Fruit fly (Drosophila melanogaster): ENCODE results near the gene CG7276.
A peak's percentile ranks its signal among the peaks of the same experiment; 100 is the strongest.

CG7276 gene

dm6 chr3L:15514405-15514804 lies 16.4 kb downstream of the CG7276 start (continued):
- no peak for TF ChIP-seq esn (GFP tag; optimal IDR thresholded peaks at IDR 0.05)
- TF ChIP-seq vri (GFP tag; optimal IDR thresholded peaks at IDR 0.05) = peak; percentile 66
- TF ChIP-seq Met (GFP tag; optimal IDR thresholded peaks at IDR 0.05) = no peak
- TF ChIP-seq acj6 (GFP tag; optimal IDR thresholded peaks at IDR 0.05) = no peak
- no peak for TF ChIP-seq CG7368 (GFP tag; optimal IDR thresholded peaks at IDR 0.05)
- TF ChIP-seq CG9139 (GFP tag; optimal IDR thresholded peaks at IDR 0.05) = no peak
- no peak for TF ChIP-seq CG8632 (GFP tag; optimal IDR thresholded peaks at IDR 0.05)
- peak; percentile 38 for TF ChIP-seq Lpt (GFP tag; optimal IDR thresholded peaks at IDR 0.05)
- TF ChIP-seq CG1621 (tag; optimal IDR thresholded peaks at IDR 0.05) = no peak
- TF ChIP-seq fkh (GFP tag; optimal IDR thresholded peaks at IDR 0.05) = peak; percentile 57
- no peak for TF ChIP-seq CG4318 (GFP tag; optimal IDR thresholded peaks at IDR 0.05)
- no peak for TF ChIP-seq CG11294 (GFP tag; IDR thresholded peaks at IDR 0.05)
- TF ChIP-seq CG10631 (GFP tag; optimal IDR thresholded peaks at IDR 0.05) = no peak
- TF ChIP-seq CG6792 (GFP tag; optimal IDR thresholded peaks at IDR 0.05) = no peak
- no peak for TF ChIP-seq achi (GFP tag; optimal IDR thresholded peaks at IDR 0.05)
- peak; percentile 48; the same call in 1 of the 2 replicates for TF ChIP-seq CG15336 (GFP tag; IDR thresholded peaks at IDR 0.05)
- TF ChIP-seq Eip75B (GFP tag; optimal IDR thresholded peaks at IDR 0.05) = no peak
- TF ChIP-seq CG10669 (GFP tag; optimal IDR thresholded peaks at IDR 0.05) = no peak
- no peak for TF ChIP-seq lz (GFP tag; optimal IDR thresholded peaks at IDR 0.05)
- TF ChIP-seq CG32006 (GFP tag; optimal IDR thresholded peaks at IDR 0.05) = no peak
- TF ChIP-seq salr (GFP tag; optimal IDR thresholded peaks at IDR 0.05) = no peak
- TF ChIP-seq pdm3 (GFP tag; optimal IDR thresholded peaks at IDR 0.05) = no peak
- TF ChIP-seq dsx (GFP tag; optimal IDR thresholded peaks at IDR 0.05; ENCODE audit: poor library complexity, severe bottlenecking) = no peak

dm6 chr3L:15514814-15515495 lies 17.0 kb downstream of the CG7276 start:
- TF ChIP-seq CG15336 (GFP tag; IDR thresholded peaks at IDR 0.05) = peak; percentile 22; the same call in 1 of the 2 replicates
- peak; percentile 11 for TF ChIP-seq Eip78C (GFP tag)
- TF ChIP-seq Lpt (GFP tag; optimal IDR thresholded peaks at IDR 0.05) = peak; percentile 17
- no peak for TF ChIP-seq net (GFP tag; optimal IDR thresholded peaks at IDR 0.05)

dm6 chr3L:15516440-15516839 lies 18.4 kb downstream of the CG7276 start:
- TF ChIP-seq net (GFP tag; optimal IDR thresholded peaks at IDR 0.05) = no peak
- no peak for TF ChIP-seq salr (GFP tag; optimal IDR thresholded peaks at IDR 0.05)
- TF ChIP-seq CG11902 (GFP tag; optimal IDR thresholded peaks at IDR 0.05) = no peak
- no peak for TF ChIP-seq Smox (GFP tag; optimal IDR thresholded peaks at IDR 0.05)
- TF ChIP-seq Gug (GFP tag; IDR thresholded peaks at IDR 0.05) = no peak
- no peak for TF ChIP-seq CG8319 (GFP tag; optimal IDR thresholded peaks at IDR 0.05)
- TF ChIP-seq CG7368 (GFP tag; optimal IDR thresholded peaks at IDR 0.05) = no peak
- TF ChIP-seq CG11294 (GFP tag; IDR thresholded peaks at IDR 0.05) = no peak
- TF ChIP-seq CG6792 (GFP tag; optimal IDR thresholded peaks at IDR 0.05) = no peak
- no peak for TF ChIP-seq fd85E (GFP tag; optimal IDR thresholded peaks at IDR 0.05)
- no peak for TF ChIP-seq CG10669 (GFP tag; optimal IDR thresholded peaks at IDR 0.05)
- TF ChIP-seq OdsH (GFP tag; optimal IDR thresholded peaks at IDR 0.05) = no peak
- no peak for TF ChIP-seq Sox102F (GFP tag; optimal IDR thresholded peaks at IDR 0.05)
- no peak for TF ChIP-seq Ets21C (GFP tag; optimal IDR thresholded peaks at IDR 0.05)
- no peak for TF ChIP-seq CG34406 (GFP tag; optimal IDR thresholded peaks at IDR 0.05)

- TF ChIP-seq cyc (GFP tag; optimal IDR thresholded peaks at IDR 0.05) (no peak), Eip75B (GFP tag; optimal IDR thresholded peaks at IDR 0.05) (no peak), CG11902 (GFP tag; optimal IDR thresholded peaks at IDR 0.05) (no peak), CG9139 (GFP tag; optimal IDR thresholded peaks at IDR 0.05) (no peak), Hr39 (GFP tag; optimal IDR thresholded peaks at IDR 0.05) (no peak), Sox15 (GFP tag; optimal IDR thresholded peaks at IDR 0.05) (no peak), esn (GFP tag; optimal IDR thresholded peaks at IDR 0.05) (no peak), net (GFP tag; optimal IDR thresholded peaks at IDR 0.05) (no peak), dac (GFP tag; optimal IDR thresholded peaks at IDR 0.05) (no peak), Sox14 (GFP tag; optimal IDR thresholded peaks at IDR 0.05) (no peak), lz (GFP tag; optimal IDR thresholded peaks at IDR 0.05) (no peak), vri (GFP tag; optimal IDR thresholded peaks at IDR 0.05) (no peak), CG7368 (GFP tag; optimal IDR thresholded peaks at IDR 0.05) (no peak), CG8632 (GFP tag; optimal IDR thresholded peaks at IDR 0.05) (no peak), CG8119 (GFP tag; IDR thresholded peaks at IDR 0.05) (no peak), fkh (GFP tag; optimal IDR thresholded peaks at IDR 0.05) (no peak)
Measured at dm6 chr3L:15516956-15517355, 19.0 kb downstream of the CG7276 start, which contains the start of gene CG13454. Gene CG13454 (minus strand): TSS chr3L:15517056.
